Fruit fly (Drosophila melanogaster) whole organism, prepupa: ENCODE measurements around the gene CG7785.

Experiments used
- Blimp-1 ChIP-seq: fragments of 200-800 bp; sonication (Bioruptor generic); optimal IDR thresholded peaks from 3 replicates; lab custom pipeline; 2017; ENCODE audit warnings: missing biosample characterization, missing genetic modification characterization, mild to moderate bottlenecking, moderate library complexity, missing genetic modification reagents
- CG10631 ChIP-seq: fragments of 200-800 bp; sonication (Bioruptor generic); optimal IDR thresholded peaks from 2 replicates; lab custom pipeline; 2016; ENCODE audit warnings: missing biosample characterization, missing genetic modification characterization
- CG10669 ChIP-seq: fragments of 200-800 bp; sonication (Bioruptor generic); optimal IDR thresholded peaks from 3 replicates; lab custom pipeline; 2018; ENCODE audit warnings: missing biosample characterization, mild to moderate bottlenecking, missing genetic modification characterization, moderate library complexity
- CG11294 ChIP-seq: fragments of 200-800 bp; sonication (Bioruptor generic); IDR thresholded peaks from 2 replicates; pipeline ENCODE4 v1.3.6; 2022; ENCODE audit warnings: missing biosample characterization, missing genetic modification characterization
- CG11762 ChIP-seq: fragments of 200-800 bp; sonication (Bioruptor generic); optimal IDR thresholded peaks from 3 replicates; lab custom pipeline; 2016; ENCODE audit warnings: missing biosample characterization, missing genetic modification characterization; ENCODE audit not compliant: insufficient read depth
- CG11902 ChIP-seq: fragments of 200-800 bp; sonication (Bioruptor generic); optimal IDR thresholded peaks from 3 replicates; lab custom pipeline; 2016; ENCODE audit warnings: missing biosample characterization, missing genetic modification characterization
- CG15336 ChIP-seq: fragments of 200-800 bp; sonication (Bioruptor generic); IDR thresholded peaks from 2 replicates; pipeline ENCODE4 v1.3.6; 2022; ENCODE audit warnings: missing biosample characterization, missing genetic modification characterization
- CG1621 ChIP-seq: fragments of 200-800 bp; sonication (Bioruptor generic); optimal IDR thresholded peaks from 3 replicates; lab custom pipeline; 2018; ENCODE audit warnings: missing biosample characterization, mild to moderate bottlenecking, missing genetic modification characterization
- CG3032 ChIP-seq: fragments of 200-800 bp; optimal IDR thresholded peaks from 2 replicates; lab custom pipeline; 2019; ENCODE audit warnings: missing biosample characterization, mild to moderate bottlenecking, missing genetic modification characterization, moderate library complexity
- CG31627 ChIP-seq: fragments of 200-800 bp; sonication (Bioruptor generic); optimal IDR thresholded peaks from 3 replicates; lab custom pipeline; 2016; ENCODE audit warnings: missing biosample characterization, missing genetic modification characterization
- CG32006 ChIP-seq: fragments of 200-800 bp; sonication (Bioruptor generic); optimal IDR thresholded peaks from 3 replicates; lab custom pipeline; 2017; ENCODE audit warnings: missing biosample characterization, mild to moderate bottlenecking, missing genetic modification characterization
- CG34406 ChIP-seq: fragments of 200-800 bp; sonication (Bioruptor generic); optimal IDR thresholded peaks from 3 replicates; lab custom pipeline; 2016; ENCODE audit warnings: missing biosample characterization, missing genetic modification characterization
- CG4318 ChIP-seq: fragments of 200-800 bp; sonication (Bioruptor generic); optimal IDR thresholded peaks from 3 replicates; lab custom pipeline; 2017; ENCODE audit warnings: missing biosample characterization, mild to moderate bottlenecking, missing genetic modification characterization
- CG6163 ChIP-seq: fragments of 200-800 bp; sonication (Bioruptor generic); IDR thresholded peaks from 3 replicates; pipeline ENCODE4 v1.3.6; 2022; ENCODE audit warnings: missing biosample characterization, missing genetic modification characterization
- CG6276 ChIP-seq: fragments of 200-800 bp; sonication (Bioruptor generic); optimal IDR thresholded peaks from 2 replicates; lab custom pipeline; 2017; ENCODE audit warnings: missing biosample characterization, mild to moderate bottlenecking, missing genetic modification characterization
- CG6808 ChIP-seq: fragments of 200-800 bp; sonication (Bioruptor generic); optimal IDR thresholded peaks from 3 replicates; lab custom pipeline; 2017; ENCODE audit warnings: missing biosample characterization, missing genetic modification characterization, mild to moderate bottlenecking, moderate library complexity, missing genetic modification reagents
- CG6854 ChIP-seq: fragments of 200-800 bp; sonication (Bioruptor generic); optimal IDR thresholded peaks from 2 replicates; lab custom pipeline; 2017; ENCODE audit warnings: missing biosample characterization, mild to moderate bottlenecking, missing genetic modification characterization
- CG7368 ChIP-seq: fragments of 200-800 bp; sonication (Bioruptor generic); optimal IDR thresholded peaks from 3 replicates; lab custom pipeline; 2016; ENCODE audit warnings: missing biosample characterization, missing genetic modification characterization
- CG8119 ChIP-seq: fragments of 200-800 bp; sonication (Bioruptor generic); IDR thresholded peaks from 3 replicates; pipeline ENCODE4 v1.3.6; 2022; ENCODE audit warnings: missing biosample characterization, missing genetic modification characterization
- CG8319 ChIP-seq: fragments of 200-800 bp; sonication (Bioruptor generic); optimal IDR thresholded peaks from 3 replicates; lab custom pipeline; 2016; ENCODE audit warnings: missing biosample characterization, missing genetic modification characterization
- CG9139 ChIP-seq: fragments of 200-800 bp; sonication (Bioruptor generic); optimal IDR thresholded peaks from 3 replicates; lab custom pipeline; 2017; ENCODE audit warnings: missing biosample characterization, mild to moderate bottlenecking, missing genetic modification characterization
- Eip75B ChIP-seq: fragments of 200-800 bp; sonication (Bioruptor generic); optimal IDR thresholded peaks from 3 replicates; lab custom pipeline; 2016; ENCODE audit warnings: missing biosample characterization, missing genetic modification characterization
- Eip78C ChIP-seq: fragments of 200-800 bp; sonication (Bioruptor generic); peaks from one replicate; lab custom pipeline; 2016; ENCODE audit warnings: missing biosample characterization, missing genetic modification characterization
- Eip93F ChIP-seq: fragments of 200-800 bp; sonication (Bioruptor generic); optimal IDR thresholded peaks from 2 replicates; lab custom pipeline; 2016; ENCODE audit warnings: missing biosample characterization, mild to moderate bottlenecking, missing genetic modification characterization
- Ets21C ChIP-seq: fragments of 200-800 bp; sonication (Bioruptor generic); optimal IDR thresholded peaks from 3 replicates; lab custom pipeline; 2016; ENCODE audit warnings: missing biosample characterization, missing genetic modification characterization
- Ets96B ChIP-seq: fragments of 200-800 bp; optimal IDR thresholded peaks from 2 replicates; lab custom pipeline; 2019; ENCODE audit warnings: missing biosample characterization, mild to moderate bottlenecking, missing genetic modification characterization, moderate library complexity
- Gug ChIP-seq: fragments of 200-800 bp; sonication (Bioruptor generic); IDR thresholded peaks from 2 replicates; pipeline ENCODE4 v1.3.6; 2022; ENCODE audit warnings: missing biosample characterization, missing genetic modification characterization
- Hr38 ChIP-seq: sonication (Bioruptor generic); optimal IDR thresholded peaks from 2 replicates; lab custom pipeline; 2016; ENCODE audit warnings: missing biosample characterization, missing genetic modification characterization
- Hr39 ChIP-seq: fragments of 200-800 bp; sonication (Bioruptor generic); optimal IDR thresholded peaks from 2 replicates; lab custom pipeline; 2016; ENCODE audit warnings: missing biosample characterization, missing genetic modification characterization
- Hr4 ChIP-seq: fragments of 200-800 bp; sonication (Bioruptor generic); optimal IDR thresholded peaks from 3 replicates; lab custom pipeline; 2016; ENCODE audit warnings: missing biosample characterization, missing genetic modification characterization
- Lpt ChIP-seq: fragments of 200-800 bp; sonication (Bioruptor generic); optimal IDR thresholded peaks from 3 replicates; lab custom pipeline; 2016; ENCODE audit warnings: missing biosample characterization, missing genetic modification characterization
- Met ChIP-seq: fragments of 200-800 bp; sonication (Bioruptor generic); optimal IDR thresholded peaks from 3 replicates; lab custom pipeline; 2016; ENCODE audit warnings: missing biosample characterization, missing genetic modification characterization
- OdsH ChIP-seq: fragments of 200-800 bp; sonication (Bioruptor generic); optimal IDR thresholded peaks from 3 replicates; lab custom pipeline; 2016; ENCODE audit warnings: missing biosample characterization, missing genetic modification characterization
- Smox ChIP-seq: fragments of 200-800 bp; sonication (Bioruptor generic); optimal IDR thresholded peaks from 3 replicates; lab custom pipeline; 2016; ENCODE audit warnings: missing biosample characterization, missing genetic modification characterization
- Sox15 ChIP-seq: fragments of 200-800 bp; sonication (Bioruptor generic); optimal IDR thresholded peaks from 3 replicates; lab custom pipeline; 2016; ENCODE audit warnings: missing biosample characterization, missing genetic modification characterization
- achi ChIP-seq: fragments of 200-800 bp; sonication (Bioruptor generic); optimal IDR thresholded peaks from 3 replicates; lab custom pipeline; 2016; ENCODE audit warnings: missing biosample characterization, missing genetic modification characterization
- acj6 ChIP-seq: fragments of 200-800 bp; sonication (Bioruptor generic); optimal IDR thresholded peaks from 3 replicates; lab custom pipeline; 2016; ENCODE audit warnings: missing biosample characterization, missing genetic modification characterization
- cyc ChIP-seq: fragments of 200-800 bp; sonication (Bioruptor generic); optimal IDR thresholded peaks from 3 replicates; lab custom pipeline; 2016; ENCODE audit warnings: missing biosample characterization, missing genetic modification characterization
- dac ChIP-seq: fragments of 200-800 bp; sonication (Bioruptor generic); optimal IDR thresholded peaks from 2 replicates; lab custom pipeline; 2017; ENCODE audit warnings: missing biosample characterization, mild to moderate bottlenecking, missing genetic modification characterization
- eg ChIP-seq: fragments of 200-800 bp; sonication (Bioruptor generic); IDR thresholded peaks from 3 replicates; pipeline ENCODE4 v1.3.6; 2022; ENCODE audit warnings: missing biosample characterization, missing genetic modification characterization
- esn ChIP-seq: fragments of 200-800 bp; sonication (Bioruptor generic); optimal IDR thresholded peaks from 2 replicates; lab custom pipeline; 2016; ENCODE audit warnings: missing biosample characterization, mild to moderate bottlenecking, missing genetic modification characterization, moderate library complexity
- fd85E ChIP-seq: fragments of 200-800 bp; sonication (Bioruptor generic); optimal IDR thresholded peaks from 3 replicates; lab custom pipeline; 2016; ENCODE audit warnings: missing biosample characterization, missing genetic modification characterization
- fkh ChIP-seq: fragments of 200-800 bp; sonication (Bioruptor generic); optimal IDR thresholded peaks from 3 replicates; lab custom pipeline; 2017; ENCODE audit warnings: missing biosample characterization, mild to moderate bottlenecking, missing genetic modification characterization, moderate library complexity
- lz ChIP-seq: fragments of 200-800 bp; sonication (Bioruptor generic); optimal IDR thresholded peaks from 3 replicates; lab custom pipeline; 2016; ENCODE audit warnings: missing biosample characterization, missing genetic modification characterization
- net ChIP-seq: fragments of 200-800 bp; sonication (Bioruptor generic); optimal IDR thresholded peaks from 3 replicates; lab custom pipeline; 2016; ENCODE audit warnings: missing biosample characterization, missing genetic modification characterization
- pdm3 ChIP-seq: fragments of 200-800 bp; sonication (Bioruptor generic); optimal IDR thresholded peaks from 3 replicates; lab custom pipeline; 2016; ENCODE audit warnings: missing biosample characterization, missing genetic modification characterization
- salr ChIP-seq, 2 experiments: fragments of 200-800 bp; sonication (Bioruptor generic); optimal IDR thresholded peaks; 3 replicates each; lab custom pipeline; 2016 to 2018; ENCODE audit warnings: missing biosample characterization in 2 of 2, missing genetic modification characterization in 2 of 2, mild to moderate bottlenecking in 1 of 2
- spab ChIP-seq: fragments of 200-800 bp; sonication (Bioruptor generic); optimal IDR thresholded peaks from 2 replicates; lab custom pipeline; 2017; ENCODE audit warnings: missing biosample characterization, mild to moderate bottlenecking, missing genetic modification characterization, missing genetic modification reagents
- svp ChIP-seq: fragments of 200-800 bp; sonication (Bioruptor generic); peaks from one replicate; lab custom pipeline; 2016; ENCODE audit warnings: missing biosample characterization, missing genetic modification characterization
- topi ChIP-seq: fragments of 200-800 bp; sonication (Bioruptor generic); optimal IDR thresholded peaks from 3 replicates; lab custom pipeline; 2016; ENCODE audit warnings: missing biosample characterization, missing genetic modification characterization
- vri ChIP-seq: fragments of 200-800 bp; sonication (Bioruptor generic); optimal IDR thresholded peaks from 3 replicates; lab custom pipeline; 2016; ENCODE audit warnings: missing biosample characterization, mild to moderate bottlenecking, missing genetic modification characterization

The CG7785 gene

dm6 chr3R:18049272-18050015 lies 28.0 kb downstream of the CG7785 start:
- peak; percentile 11 for TF ChIP-seq CG31627 (GFP tag; lab: Kevin White, UChicago)
- TF ChIP-seq CG10631 (GFP tag; lab: Kevin White, UChicago), result peak; percentile 78
- peak; percentile 61; the same call in 1 of the 2 replicates for TF ChIP-seq CG15336 (GFP tag; lab: Robert Waterston, UW)
- no peak for TF ChIP-seq CG6854 (GFP tag; lab: Kevin White, UChicago)
- TF ChIP-seq Hr4, result peak; percentile 64
- TF ChIP-seq CG8119 (GFP tag; lab: Robert Waterston, UW), result peak; percentile 71; the same call in 2 of the 3 replicates
- TF ChIP-seq spab (GFP tag; lab: Kevin White, UChicago), result peak; percentile 69
- peak in 1 of 2 experiments; percentile 79 for TF ChIP-seq salr (GFP tag; optimal IDR thresholded peaks at IDR 0.05; lab: Kevin White, UChicago)
- peak; percentile 37 for TF ChIP-seq CG9139 (GFP tag; lab: Kevin White, UChicago)
- TF ChIP-seq Blimp-1 (GFP tag; lab: Kevin White, UChicago), result peak; percentile 19
- TF ChIP-seq CG32006, result peak; percentile 78
- TF ChIP-seq CG11762 (GFP tag; lab: Kevin White, UChicago), result peak; percentile 48
- TF ChIP-seq Hr38 (GFP tag; lab: Kevin White, UChicago), result no peak
- no peak for TF ChIP-seq fd85E (GFP tag; lab: Kevin White, UChicago)
- TF ChIP-seq Ets96B (tag; lab: Kevin White, UChicago), result peak; percentile 76
- peak; percentile 57 for TF ChIP-seq CG34406
- TF ChIP-seq achi (GFP tag; lab: Kevin White, UChicago), result peak; percentile 73
- peak; percentile 73 for TF ChIP-seq CG10669 (GFP tag; lab: Kevin White, UChicago)
- TF ChIP-seq cyc (GFP tag; lab: Kevin White, UChicago), result peak; percentile 52
- peak; percentile 43 for TF ChIP-seq Smox
- TF ChIP-seq CG3032 (tag; lab: Kevin White, UChicago), result peak; percentile 61
- peak; percentile 30 for TF ChIP-seq Sox15 (GFP tag; lab: Kevin White, UChicago)
- TF ChIP-seq CG11902 (GFP tag; lab: Kevin White, UChicago), result peak; percentile 39
- peak; percentile 12; the same call in 1 of the 3 replicates for TF ChIP-seq eg (GFP tag; lab: Robert Waterston, UW)
- peak; percentile 59 for TF ChIP-seq CG4318 (GFP tag; lab: Kevin White, UChicago)
- no peak for TF ChIP-seq svp
- TF ChIP-seq Ets21C (GFP tag; lab: Kevin White, UChicago), result no peak
- TF ChIP-seq CG6276 (GFP tag; lab: Kevin White, UChicago), result peak; percentile 41
- peak; percentile 33 for TF ChIP-seq Hr39 (GFP tag; lab: Kevin White, UChicago)
- peak; percentile 45 for TF ChIP-seq Met
- TF ChIP-seq Eip75B (GFP tag; lab: Kevin White, UChicago), result peak; percentile 72
- TF ChIP-seq CG11294 (GFP tag; lab: Robert Waterston, UW), result no peak; the same call in 1 of the 2 replicates
- no peak for TF ChIP-seq Eip93F (GFP tag; lab: Kevin White, UChicago)
- TF ChIP-seq fkh (GFP tag; lab: Kevin White, UChicago), result no peak
- peak; percentile 93 for TF ChIP-seq Eip78C (GFP tag; lab: Kevin White, UChicago)
- TF ChIP-seq topi (GFP tag; lab: Kevin White, UChicago), result peak; percentile 52
- peak; percentile 39 for TF ChIP-seq CG7368 (GFP tag; lab: Kevin White, UChicago)
- TF ChIP-seq Lpt (GFP tag; lab: Kevin White, UChicago), result peak; percentile 38
- peak; percentile 64 for TF ChIP-seq pdm3 (GFP tag; lab: Kevin White, UChicago)
- TF ChIP-seq CG6163 (GFP tag; lab: Robert Waterston, UW), result peak; percentile 36; the same call in 1 of the 3 replicates
- no peak for TF ChIP-seq vri (GFP tag; lab: Kevin White, UChicago)
- no peak for TF ChIP-seq CG8319
- no peak for TF ChIP-seq Gug (GFP tag; lab: Robert Waterston, UW)
- TF ChIP-seq OdsH (GFP tag; lab: Kevin White, UChicago), result peak; percentile 74
- peak; percentile 69 for TF ChIP-seq CG6808 (GFP tag; lab: Kevin White, UChicago)
- peak; percentile 71 for TF ChIP-seq acj6 (GFP tag; lab: Kevin White, UChicago)
- TF ChIP-seq dac (GFP tag; lab: Kevin White, UChicago), result peak; percentile 6
- TF ChIP-seq net (GFP tag; lab: Kevin White, UChicago), result peak; percentile 33
- TF ChIP-seq esn, result peak; percentile 52
- TF ChIP-seq CG1621, result peak; percentile 1
- peak; percentile 44 for TF ChIP-seq lz (GFP tag; lab: Kevin White, UChicago)
